Worm (Caenorhabditis elegans): ENCODE data around the gene H37A05.2.
A peak's percentile ranks its signal among the peaks of the same experiment; 100 is the strongest.

Gene H37A05.2

ce11 chrV:13645848-13646578 lies 12.0 kb upstream of the H37A05.2 start (continued):
- TF ChIP-seq snpc-4 (GFP tag; optimal IDR thresholded peaks at IDR 0.05) (no peak), snpc-4 (tag; optimal IDR thresholded peaks at IDR 0.05) (no peak), rpc-1 (optimal IDR thresholded peaks at IDR 0.05) (no peak), rpc-1 (tag; optimal IDR thresholded peaks at IDR 0.05) (no peak), B0261.1 (tag; optimal IDR thresholded peaks at IDR 0.05) (no peak), F33H1.4 (GFP tag; IDR thresholded peaks at IDR 0.05) (peak; percentile 5; the same call in 1 of the 2 replicates), lin-54 (GFP tag; optimal IDR thresholded peaks at IDR 0.05) (peak; percentile 3), fkh-3 (tag; optimal IDR thresholded peaks at IDR 0.05) (no peak), ztf-25 (GFP tag; IDR thresholded peaks at IDR 0.05) (peak; percentile 74; the same call in 1 of the 2 replicates), zfh-2 (GFP tag; conservative IDR thresholded peaks at IDR 0.05) (peak; percentile 77; the same call in 1 of the 2 replicates), pha-4 (tag; optimal IDR thresholded peaks at IDR 0.05) (no peak), tbx-9 (tag; optimal IDR thresholded peaks at IDR 0.05; ENCODE audit: borderline replicate concordance) (no peak), Y67H2A.10 (GFP tag; conservative IDR thresholded peaks at IDR 0.05) (peak; percentile 5; the same call in 1 of the 2 replicates), ceh-27 (GFP tag; optimal IDR thresholded peaks at IDR 0.05) (no peak), ztf-26 (tag; optimal IDR thresholded peaks at IDR 0.05) (no peak)

ce11 chrV:13638040-13638439 lies 4.0 kb upstream of the H37A05.2 start:
- peak; percentile 21 for TF ChIP-seq ets-4 (GFP tag; optimal IDR thresholded peaks at IDR 0.05)
- TF ChIP-seq B0261.1 (tag; optimal IDR thresholded peaks at IDR 0.05), result no peak
- TF ChIP-seq nhr-80 (tag; optimal IDR thresholded peaks at IDR 0.05), result peak; percentile 68
- TF ChIP-seq ztf-28 (GFP tag; IDR thresholded peaks at IDR 0.05), result no peak
- no peak for TF ChIP-seq F33H1.4 (GFP tag; IDR thresholded peaks at IDR 0.05)
- TF ChIP-seq ceh-100 (GFP tag; IDR thresholded peaks at IDR 0.05), result no peak
- no peak for TF ChIP-seq B0019.2 (GFP tag; conservative IDR thresholded peaks at IDR 0.05)
- TF ChIP-seq ceh-40 (GFP tag; IDR thresholded peaks at IDR 0.05), result no peak
- no peak for TF ChIP-seq nhr-179 (tag; optimal IDR thresholded peaks at IDR 0.05)
- no peak for TF ChIP-seq ama-1 (optimal IDR thresholded peaks at IDR 0.05)
- TF ChIP-seq ama-1 (GFP tag; optimal IDR thresholded peaks at IDR 0.05), result no peak
- no peak for TF ChIP-seq ceh-79 (tag; optimal IDR thresholded peaks at IDR 0.05)
- no peak for TF ChIP-seq lir-1 (GFP tag; conservative IDR thresholded peaks at IDR 0.05)
- no peak for TF ChIP-seq C06A6.2 (GFP tag; conservative IDR thresholded peaks at IDR 0.05)
- TF ChIP-seq B0035.1 (tag; optimal IDR thresholded peaks at IDR 0.05), result no peak
- no peak for TF ChIP-seq fkh-3 (tag; optimal IDR thresholded peaks at IDR 0.05)

- TF ChIP-seq Y56A3A.18 (GFP tag; IDR thresholded peaks at IDR 0.05), result no peak
- TF ChIP-seq F10E7.11 (tag; optimal IDR thresholded peaks at IDR 0.05), result no peak
Measured at ce11 chrV:13636411-13636810, 2.4 kb upstream of the H37A05.2 start.

ce11 chrV:13627103-13627623 lies 6.9 kb downstream of the H37A05.2 start, which contains the start of gene sde-2:
Gene sde-2 (plus strand): TSS chrV:13627573.
- TF ChIP-seq ceh-100 (GFP tag; IDR thresholded peaks at IDR 0.05) (no peak), cebp-1 (GFP tag; IDR thresholded peaks at IDR 0.05) (no peak), cebp-1 (tag; optimal IDR thresholded peaks at IDR 0.05) (peak; percentile 7)

- TF ChIP-seq ceh-58 (GFP tag; IDR thresholded peaks at IDR 0.05) (no peak), ztf-18 (tag; optimal IDR thresholded peaks at IDR 0.05) (no peak), attf-3 (GFP tag; conservative IDR thresholded peaks at IDR 0.05) (peak; percentile 88), lsl-1 (GFP tag; optimal IDR thresholded peaks at IDR 0.05) (no peak)
Measured at ce11 chrV:13625517-13626097, 8.4 kb downstream of the H37A05.2 start, which contains the start of the genes nduv-2 and F53F4.12. Gene nduv-2 (minus strand): TSS chrV:13625567. Gene F53F4.12 (plus strand): TSS chrV:13626047.
